Fruit fly (Drosophila melanogaster) whole organism, embryonic: ENCODE results near the gene Cralbp.

ENCODE experiments used
- Asciz ChIP-seq: fragments of 200-800 bp; sonication (Bioruptor generic); optimal IDR thresholded peaks from 2 replicates; lab custom pipeline; 2017; ENCODE audit warnings: missing biosample characterization, mild to moderate bottlenecking, missing genetic modification characterization, missing genetic modification reagents
- Atf6 ChIP-seq: fragments of 200-800 bp; sonication (Bioruptor generic); IDR thresholded peaks from 2 replicates; pipeline ENCODE4 v1.3.6; 2022; ENCODE audit warnings: missing biosample characterization, missing genetic modification characterization
- B-H1 ChIP-seq: fragments of 200-800 bp; sonication (Bioruptor generic); IDR thresholded peaks from 3 replicates; pipeline ENCODE4 v1.3.6; 2022; ENCODE audit warnings: missing biosample characterization, missing genetic modification characterization
- BEAF-32 ChIP-seq: fragments of 200-800 bp; sonication (Bioruptor generic); optimal IDR thresholded peaks from 3 replicates; lab custom pipeline; 2017; ENCODE audit warnings: missing biosample characterization, missing genetic modification characterization, mild to moderate bottlenecking, moderate library complexity, missing genetic modification reagents
- CG10147 ChIP-seq: fragments of 200-800 bp; sonication (Bioruptor generic); optimal IDR thresholded peaks from 2 replicates; lab custom pipeline; 2019; ENCODE audit warnings: missing biosample characterization, mild to moderate bottlenecking, missing genetic modification characterization, moderate library complexity
- CG11560 ChIP-seq: fragments of 200-800 bp; sonication (Bioruptor generic); IDR thresholded peaks from 3 replicates; pipeline ENCODE4 v1.3.6; 2022; ENCODE audit warnings: missing biosample characterization, missing genetic modification characterization
- CG11696 ChIP-seq: fragments of 200-800 bp; sonication (Bioruptor generic); IDR thresholded peaks from 2 replicates; pipeline ENCODE4 v1.3.6; 2022; ENCODE audit warnings: missing biosample characterization, missing genetic modification characterization
- CG12391 ChIP-seq: fragments of 200-800 bp; sonication (Bioruptor generic); optimal IDR thresholded peaks from 3 replicates; lab custom pipeline; 2018; ENCODE audit warnings: missing biosample characterization, mild to moderate bottlenecking, missing genetic modification characterization, moderate library complexity
- CG12659 ChIP-seq: fragments of 200-800 bp; sonication (Bioruptor generic); optimal IDR thresholded peaks from 3 replicates; lab custom pipeline; 2017; ENCODE audit warnings: mild to moderate bottlenecking, missing biosample characterization, missing genetic modification reagents, missing genetic modification characterization
- CG13287 ChIP-seq: fragments of 200-800 bp; sonication (Bioruptor generic); IDR thresholded peaks from 2 replicates; pipeline ENCODE4 v1.3.6; 2022; ENCODE audit warnings: missing biosample characterization, missing genetic modification characterization; ENCODE audit not compliant: partially characterized antibody
- CG17361 ChIP-seq: fragments of 200-800 bp; sonication (Bioruptor generic); IDR thresholded peaks from 3 replicates; pipeline ENCODE4 v1.3.6; 2022; ENCODE audit warnings: missing biosample characterization, missing genetic modification characterization
- CG18619 ChIP-seq: fragments of 200-800 bp; sonication (Bioruptor generic); optimal IDR thresholded peaks from 3 replicates; lab custom pipeline; 2017; ENCODE audit warnings: missing biosample characterization, mild to moderate bottlenecking, missing genetic modification characterization
- CG18764 ChIP-seq: fragments of 200-800 bp; sonication (Bioruptor generic); optimal IDR thresholded peaks from 3 replicates; lab custom pipeline; 2016; ENCODE audit warnings: missing biosample characterization, missing genetic modification characterization
- CG2712 ChIP-seq: fragments of 200-800 bp; optimal IDR thresholded peaks from 3 replicates; lab custom pipeline; 2019; ENCODE audit warnings: missing biosample characterization, mild to moderate bottlenecking, missing genetic modification characterization, moderate library complexity
- CG31365 ChIP-seq: fragments of 200-800 bp; sonication (Bioruptor generic); optimal IDR thresholded peaks from 2 replicates; lab custom pipeline; 2018; ENCODE audit warnings: missing biosample characterization, mild to moderate bottlenecking, missing genetic modification characterization
- CG33213 ChIP-seq: fragments of 200-800 bp; sonication (Bioruptor generic); optimal IDR thresholded peaks from 3 replicates; lab custom pipeline; 2016; ENCODE audit warnings: missing biosample characterization, missing genetic modification characterization
- CG34376 ChIP-seq: fragments of 200-800 bp; sonication (Bioruptor generic); optimal IDR thresholded peaks from 2 replicates; lab custom pipeline; 2018; ENCODE audit warnings: missing biosample characterization, mild to moderate bottlenecking, missing genetic modification characterization
- CG42726 ChIP-seq: fragments of 200-800 bp; sonication (Bioruptor generic); IDR thresholded peaks from 2 replicates; pipeline ENCODE4 v1.3.6; 2022; ENCODE audit warnings: missing biosample characterization, missing genetic modification characterization; ENCODE audit not compliant: partially characterized antibody
- CG5953 ChIP-seq: fragments of 200-800 bp; sonication (Bioruptor generic); IDR thresholded peaks from 2 replicates; pipeline ENCODE4 v1.3.6; 2022; ENCODE audit warnings: missing biosample characterization, missing genetic modification characterization
- CG6683 ChIP-seq: fragments of 200-800 bp; sonication (Bioruptor generic); optimal IDR thresholded peaks from 2 replicates; lab custom pipeline; 2017; ENCODE audit warnings: missing biosample characterization, mild to moderate bottlenecking, missing genetic modification characterization, missing genetic modification reagents
- CG7556 ChIP-seq: fragments of 200-800 bp; sonication (Bioruptor generic); optimal IDR thresholded peaks from 2 replicates; lab custom pipeline; 2017; ENCODE audit warnings: missing biosample characterization, mild to moderate bottlenecking, missing genetic modification characterization
- CG7987 ChIP-seq: fragments of 200-800 bp; sonication (Bioruptor generic); optimal IDR thresholded peaks from 2 replicates; lab custom pipeline; 2018; ENCODE audit warnings: missing biosample characterization, mild to moderate bottlenecking, missing genetic modification characterization, moderate library complexity
- CG8924 ChIP-seq: fragments of 200-800 bp; optimal IDR thresholded peaks from 3 replicates; lab custom pipeline; 2019; ENCODE audit warnings: missing biosample characterization, mild to moderate bottlenecking, missing genetic modification characterization, moderate library complexity
- CkIIα-i1 ChIP-seq: fragments of 200-800 bp; sonication (Bioruptor generic); IDR thresholded peaks from 2 replicates; pipeline ENCODE4 v1.3.6; 2022; ENCODE audit warnings: missing biosample characterization, missing genetic modification characterization
- Ets97D ChIP-seq: fragments of 200-800 bp; sonication (Bioruptor generic); optimal IDR thresholded peaks from 3 replicates; lab custom pipeline; 2016; ENCODE audit warnings: missing biosample characterization, missing genetic modification characterization
- HHEX ChIP-seq: fragments of 200-800 bp; sonication (Bioruptor generic); optimal IDR thresholded peaks from 3 replicates; lab custom pipeline; 2017; ENCODE audit warnings: missing biosample characterization, mild to moderate bottlenecking, missing genetic modification characterization, missing genetic modification reagents
- Hand ChIP-seq: fragments of 200-800 bp; sonication (Bioruptor generic); optimal IDR thresholded peaks from 2 replicates; lab custom pipeline; 2017; ENCODE audit warnings: mild to moderate bottlenecking, missing biosample characterization, missing genetic modification reagents, missing genetic modification characterization
- Lhr ChIP-seq: fragments of 200-800 bp; sonication (Bioruptor generic); optimal IDR thresholded peaks from 3 replicates; lab custom pipeline; 2017; ENCODE audit warnings: mild to moderate bottlenecking, missing biosample characterization, missing genetic modification reagents, missing genetic modification characterization
- Nf-YA ChIP-seq: fragments of 200-800 bp; sonication (Bioruptor generic); IDR thresholded peaks from 2 replicates; pipeline ENCODE4 v1.3.6; 2022; ENCODE audit warnings: missing biosample characterization, missing genetic modification characterization
- YL-1 ChIP-seq: fragments of 200-800 bp; sonication (Bioruptor generic); optimal IDR thresholded peaks from 3 replicates; lab custom pipeline; 2017; ENCODE audit warnings: missing biosample characterization, mild to moderate bottlenecking, missing genetic modification characterization
- bab2 ChIP-seq: fragments of 200-800 bp; sonication (Bioruptor generic); optimal IDR thresholded peaks from 2 replicates; lab custom pipeline; 2016; ENCODE audit warnings: missing biosample characterization, missing genetic modification characterization
- chinmo ChIP-seq: fragments of 200-800 bp; sonication (Bioruptor generic); IDR thresholded peaks from 4 replicates; pipeline ENCODE4 v1.3.6; 2022; ENCODE audit warnings: missing biosample characterization, missing genetic modification characterization; ENCODE audit not compliant: partially characterized antibody
- ci ChIP-seq: fragments of 200-800 bp; sonication (Bioruptor generic); IDR thresholded peaks from 3 replicates; pipeline ENCODE4 v1.3.6; 2022; ENCODE audit warnings: missing biosample characterization, missing genetic modification characterization
- crp ChIP-seq, 2 experiments: fragments of 200-800 bp; sonication (Bioruptor generic); optimal IDR thresholded peaks; 2 replicates in 1 of 2; 3 replicates in 1 of 2; lab custom pipeline; 2017; ENCODE audit warnings: missing biosample characterization in 2 of 2, missing genetic modification characterization in 2 of 2, mild to moderate bottlenecking in 1 of 2, moderate library complexity in 1 of 2
- cwo ChIP-seq: fragments of 200-800 bp; sonication (Bioruptor generic); optimal IDR thresholded peaks from 3 replicates; lab custom pipeline; 2017; ENCODE audit warnings: missing biosample characterization, missing genetic modification characterization, mild to moderate bottlenecking, moderate library complexity, missing genetic modification reagents
- emc ChIP-seq: fragments of 200-800 bp; sonication (Bioruptor generic); optimal IDR thresholded peaks from 2 replicates; lab custom pipeline; 2016; ENCODE audit warnings: missing biosample characterization, missing genetic modification characterization
- gcm ChIP-seq: fragments of 200-800 bp; sonication (Bioruptor generic); optimal IDR thresholded peaks from 2 replicates; lab custom pipeline; 2019; ENCODE audit warnings: missing biosample characterization, mild to moderate bottlenecking, missing genetic modification characterization, moderate library complexity
- hb ChIP-seq: fragments of 200-800 bp; sonication (Bioruptor generic); IDR thresholded peaks from 3 replicates; pipeline ENCODE4 v1.3.6; 2022; ENCODE audit warnings: missing biosample characterization, missing genetic modification characterization; ENCODE audit not compliant: partially characterized antibody
- insv ChIP-seq, 2 experiments: fragments of 200-800 bp; sonication (Bioruptor generic); optimal IDR thresholded peaks; 3 replicates each; lab custom pipeline; 2016 to 2018; ENCODE audit warnings: missing biosample characterization in 2 of 2, missing genetic modification characterization in 2 of 2
- lov ChIP-seq, 2 experiments: fragments of 200-800 bp in 1 of 2; fragments of >200 bp in 1 of 2; sonication (Bioruptor generic) in 1 of 2; IDR thresholded peaks in 1 of 2; optimal IDR thresholded peaks in 1 of 2; 2 replicates in 1 of 2; 3 replicates in 1 of 2; pipeline versions ENCODE4 v1.3.6 to Lab custom; 2017 to 2022; ENCODE audit warnings: missing biosample characterization in 1 of 2, missing genetic modification characterization in 1 of 2
- phol ChIP-seq: fragments of 200-800 bp; sonication (Bioruptor generic); optimal IDR thresholded peaks from 3 replicates; lab custom pipeline; 2018; ENCODE audit warnings: missing biosample characterization, mild to moderate bottlenecking, missing genetic modification characterization, moderate library complexity
- pzg ChIP-seq: fragments of 200-800 bp; sonication (Bioruptor generic); optimal IDR thresholded peaks from 3 replicates; lab custom pipeline; 2018; ENCODE audit warnings: missing biosample characterization, mild to moderate bottlenecking, missing genetic modification characterization, moderate library complexity
- row ChIP-seq: fragments of 200-800 bp; sonication (Bioruptor generic); IDR thresholded peaks from 3 replicates; pipeline ENCODE4 v1.3.6; 2022; ENCODE audit warnings: missing biosample characterization, missing genetic modification characterization
- stwl ChIP-seq: fragments of 200-800 bp; sonication (Bioruptor generic); optimal IDR thresholded peaks from 3 replicates; lab custom pipeline; 2018; ENCODE audit warnings: missing biosample characterization, mild to moderate bottlenecking, missing genetic modification characterization, moderate library complexity
- tio ChIP-seq: fragments of 200-800 bp; sonication (Bioruptor generic); optimal IDR thresholded peaks from 2 replicates; lab custom pipeline; 2017; ENCODE audit warnings: missing biosample characterization, missing genetic modification characterization, inconsistent platforms
- tx ChIP-seq: fragments of 200-800 bp; sonication (Bioruptor generic); optimal IDR thresholded peaks from 2 replicates; lab custom pipeline; 2016; ENCODE audit warnings: missing biosample characterization, missing genetic modification characterization
- vvl ChIP-seq: fragments of 200-800 bp; sonication (Bioruptor generic); IDR thresholded peaks from 2 replicates; pipeline ENCODE4 v1.3.6; 2022; ENCODE audit warnings: missing biosample characterization, missing genetic modification characterization

Gene Cralbp

DNA sequence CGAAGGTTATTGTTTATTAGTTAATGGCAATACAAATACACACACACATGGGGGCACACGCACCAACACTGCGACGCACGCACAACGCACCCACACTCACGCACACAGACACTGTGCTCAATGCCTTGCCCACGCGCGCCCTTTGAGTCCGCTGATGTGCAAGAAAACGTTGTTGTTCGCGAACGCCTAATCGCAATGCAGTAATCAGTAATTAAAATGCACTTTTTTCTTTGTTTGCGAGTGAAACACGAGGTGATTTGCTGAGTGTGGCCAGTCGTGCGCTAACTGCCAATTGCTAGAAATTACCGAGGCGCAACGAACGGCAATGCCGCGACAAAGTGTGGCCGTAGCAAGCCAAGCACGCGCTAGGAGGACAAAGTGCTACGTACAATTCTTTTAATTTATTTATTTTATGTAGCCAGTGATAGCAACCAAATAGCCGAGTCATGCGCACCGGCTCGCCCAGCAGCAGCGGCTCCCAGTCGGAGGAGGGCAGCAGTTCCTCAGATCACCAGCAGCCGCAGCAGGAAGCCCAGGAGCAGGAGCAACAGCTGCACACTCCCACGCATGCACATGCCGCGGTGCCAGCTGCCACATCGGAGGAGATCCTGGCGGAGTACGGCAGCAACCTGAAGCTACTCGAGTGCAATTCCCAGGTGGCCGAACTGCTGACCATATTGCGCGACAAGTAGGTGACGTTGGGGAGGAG, 24.3 kb upstream of the Cralbp start, which contains the start of the genes S6k and kri (continued):
- TF ChIP-seq HHEX (GFP tag; lab: Kevin White, UChicago) = peak; percentile 5
- TF ChIP-seq CG7556 (GFP tag; lab: Kevin White, UChicago) = peak; percentile 4
- 0 out of 3 replicates have a peak, but pooled peaks have one; percentile 22 for TF ChIP-seq row (GFP tag; lab: Robert Waterston, UW)
- peak; percentile 9 for TF ChIP-seq CG2712 (tag; lab: Kevin White, UChicago)
- peak; percentile 91 for TF ChIP-seq pzg (GFP tag; lab: Kevin White, UChicago)
- no peak for TF ChIP-seq CG18764
- TF ChIP-seq tio = no peak
- no peak for TF ChIP-seq hb (GFP tag; lab: Robert Waterston, UW)
- TF ChIP-seq CG10147 = no peak
- TF ChIP-seq cwo (GFP tag; lab: Kevin White, UChicago) = peak; percentile 36
- 0 out of 2 replicates have a peak, but pooled peaks have one; percentile 21 for TF ChIP-seq Atf6 (GFP tag; lab: Robert Waterston, UW)
- peak; percentile 45; the same call in 1 of the 2 replicates for TF ChIP-seq CG13287 (GFP tag; lab: Robert Waterston, UW)
- TF ChIP-seq CG42726 (GFP tag; lab: Robert Waterston, UW) = 0 out of 2 replicates have a peak, but pooled peaks have one; percentile 15
- TF ChIP-seq YL-1 = peak; percentile 98
- TF ChIP-seq CG7987 (GFP tag; lab: Kevin White, UChicago) = peak; percentile 51
- 0 out of 2 replicates have a peak, but pooled peaks have one; percentile 9 for TF ChIP-seq Nf-YA
- no peak for TF ChIP-seq CG5953
- TF ChIP-seq BEAF-32 (GFP tag; lab: Kevin White, UChicago) = peak; percentile 54
- 0 out of 3 replicates have a peak, but pooled peaks have one; percentile 14 for TF ChIP-seq CG11560 (tag; lab: Robert Waterston, UW)
- no peak for TF ChIP-seq tx (GFP tag; lab: Kevin White, UChicago)
- peak; percentile 12 for TF ChIP-seq CG12391 (tag; lab: Kevin White, UChicago)
- peak; percentile 74 for TF ChIP-seq CG8924 (tag; lab: Kevin White, UChicago)
- peak; percentile 56 for TF ChIP-seq ci (GFP tag; lab: Robert Waterston, UW)
- no peak for TF ChIP-seq Hand (GFP tag; lab: Kevin White, UChicago)
- peak; percentile 37 for TF ChIP-seq phol (tag; lab: Kevin White, UChicago)
- TF ChIP-seq CG12659 (GFP tag; lab: Kevin White, UChicago) = peak; percentile 68
- TF ChIP-seq emc (GFP tag; lab: Kevin White, UChicago) = no peak
- TF ChIP-seq Lhr (GFP tag; lab: Kevin White, UChicago) = peak; percentile 40
- peak; percentile 92; the same call in 2 of the 4 replicates for TF ChIP-seq chinmo (GFP tag; lab: Robert Waterston, UW)
- peak; percentile 52 for TF ChIP-seq CG34376
- no peak for TF ChIP-seq CkIIα-i1 (GFP tag; lab: Robert Waterston, UW)
- TF ChIP-seq lov (optimal IDR thresholded peaks at IDR 0.05; lab: Kevin White, UChicago) = no peak
- 0 out of 3 replicates have a peak, but pooled peaks have one; percentile 40 for TF ChIP-seq lov (GFP tag; IDR thresholded peaks at IDR 0.05; lab: Robert Waterston, UW)
- TF ChIP-seq vvl (GFP tag; lab: Robert Waterston, UW) = peak; percentile 44; the same call in 1 of the 2 replicates
- peak; percentile 12 for TF ChIP-seq gcm (GFP tag; lab: Kevin White, UChicago)
- no peak for TF ChIP-seq bab2
- no peak for TF ChIP-seq insv (GFP tag; optimal IDR thresholded peaks at IDR 0.05; lab: Kevin White, UChicago)
- no peak for TF ChIP-seq CG11696 (GFP tag; lab: Robert Waterston, UW)
- TF ChIP-seq CG17361 = 0 out of 3 replicates have a peak, but pooled peaks have one; percentile 27
- TF ChIP-seq CG31365 (tag; lab: Kevin White, UChicago) = no peak
- TF ChIP-seq B-H1 (GFP tag; lab: Robert Waterston, UW) = no peak
- no peak for TF ChIP-seq Asciz (GFP tag; lab: Kevin White, UChicago)
- TF ChIP-seq CG18619 (GFP tag; lab: Kevin White, UChicago) = no peak
- peak; percentile 64 for TF ChIP-seq stwl (tag; lab: Kevin White, UChicago)
- peak in 1 of 2 experiments; percentile 29 for TF ChIP-seq crp (GFP tag; optimal IDR thresholded peaks at IDR 0.05; lab: Kevin White, UChicago)
- TF ChIP-seq CG33213 (GFP tag; lab: Kevin White, UChicago) = peak; percentile 58
- no peak for TF ChIP-seq CG6683 (GFP tag; lab: Kevin White, UChicago)
- peak; percentile 57 for TF ChIP-seq Ets97D (GFP tag; lab: Kevin White, UChicago)
